Worm (Caenorhabditis elegans): ENCODE results near the gene C05C8.8.

- no peak for TF ChIP-seq ama-1 (optimal IDR thresholded peaks at IDR 0.05)
- no peak for TF ChIP-seq fos-1 (tag; optimal IDR thresholded peaks at IDR 0.05)
- no peak for TF ChIP-seq ceh-16 (tag; optimal IDR thresholded peaks at IDR 0.05)
- no peak for TF ChIP-seq unc-62 (GFP tag; optimal IDR thresholded peaks at IDR 0.05)
- TF ChIP-seq nhr-76 (tag; optimal IDR thresholded peaks at IDR 0.05) = no peak
- TF ChIP-seq egl-27 (tag; optimal IDR thresholded peaks at IDR 0.05) = no peak
- no peak for TF ChIP-seq nhr-25 (tag; optimal IDR thresholded peaks at IDR 0.05)
- no peak for TF ChIP-seq pqm-1 (tag; optimal IDR thresholded peaks at IDR 0.05)
- no peak for TF ChIP-seq nhr-77 (tag; optimal IDR thresholded peaks at IDR 0.05)
- no peak for TF ChIP-seq ceh-82 (tag; optimal IDR thresholded peaks at IDR 0.05)
- no peak for TF ChIP-seq lsy-12 (tag; optimal IDR thresholded peaks at IDR 0.05)
- no peak for TF ChIP-seq mdl-1 (tag; optimal IDR thresholded peaks at IDR 0.05)
- TF ChIP-seq elt-3 (tag; optimal IDR thresholded peaks at IDR 0.05) = no peak
Measured at ce11 chrV:7274992-7275391, 20.0 kb upstream of the C05C8.8 start, which contains the start of gene C13A2.10.
